Fruit fly (Drosophila melanogaster): ENCODE results near the gene Antp.

Gene Antp

dm6 chr3R:6885182-6885789 lies 113.7 kb downstream of the Antp start:
- TF ChIP-seq CG8478 (optimal IDR thresholded peaks at IDR 0.05) (no peak), CTCF (optimal IDR thresholded peaks at IDR 0.05) (no peak)

DNA sequence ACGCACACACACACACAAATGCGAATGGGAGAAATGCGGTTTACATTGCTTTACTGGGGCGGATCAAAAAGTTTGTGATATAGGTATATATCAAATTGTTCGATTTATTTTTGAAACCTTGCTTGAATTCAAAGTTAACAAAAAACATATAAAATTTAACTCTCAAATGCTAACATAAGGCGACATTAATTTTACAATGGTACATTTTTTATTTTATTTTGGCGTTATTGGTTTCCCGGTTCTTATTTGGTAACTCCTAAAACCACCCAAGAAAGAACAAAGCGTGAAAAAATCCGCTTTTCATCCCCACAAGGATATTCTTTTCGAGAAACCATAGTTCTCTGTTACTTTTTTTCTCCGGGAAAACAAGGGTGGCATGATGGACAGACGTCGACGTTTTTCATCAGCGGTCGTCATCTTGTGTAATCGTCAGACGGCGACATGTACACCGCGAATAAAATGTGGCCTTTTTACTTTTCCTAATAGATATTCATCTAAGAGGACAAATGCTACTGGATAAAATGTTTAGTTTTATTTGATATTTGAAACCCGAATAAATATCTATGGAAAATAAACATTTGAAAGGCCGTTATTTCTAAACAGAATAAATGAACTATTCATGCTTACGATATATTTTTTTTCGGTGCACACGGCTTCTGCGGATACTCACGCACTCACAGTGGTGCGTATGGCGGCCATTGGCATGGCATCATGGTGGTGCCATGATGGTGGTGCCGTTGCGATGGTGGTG lies 117.6 kb downstream of the Antp start:
- no peak for TF ChIP-seq CG8478 (optimal IDR thresholded peaks at IDR 0.05)
- no peak for TF ChIP-seq CTCF (optimal IDR thresholded peaks at IDR 0.05)

DNA sequence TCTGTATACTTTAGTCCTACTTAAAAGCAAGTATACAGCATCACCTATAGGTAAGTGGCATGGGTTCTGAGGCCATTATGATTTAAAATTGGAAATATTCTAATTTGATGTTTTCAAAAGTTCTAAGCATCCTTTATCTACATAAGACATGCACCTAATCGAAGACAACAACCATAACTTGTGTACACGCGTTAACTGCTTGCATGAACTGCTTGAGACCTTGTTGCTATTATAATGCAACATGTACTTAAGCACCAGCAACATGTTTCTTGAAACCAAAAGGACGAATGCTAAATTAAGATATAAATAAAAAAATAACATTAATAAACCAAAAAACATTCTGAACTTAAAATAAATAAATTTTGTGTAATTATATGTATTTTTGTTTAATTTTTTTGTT lies 128.2 kb downstream of the Antp start:
- peak; percentile 89 to 90 for TF ChIP-seq CTCF (optimal IDR thresholded peaks at IDR 0.05)
- no peak for TF ChIP-seq CG8478 (optimal IDR thresholded peaks at IDR 0.05)

DNA sequence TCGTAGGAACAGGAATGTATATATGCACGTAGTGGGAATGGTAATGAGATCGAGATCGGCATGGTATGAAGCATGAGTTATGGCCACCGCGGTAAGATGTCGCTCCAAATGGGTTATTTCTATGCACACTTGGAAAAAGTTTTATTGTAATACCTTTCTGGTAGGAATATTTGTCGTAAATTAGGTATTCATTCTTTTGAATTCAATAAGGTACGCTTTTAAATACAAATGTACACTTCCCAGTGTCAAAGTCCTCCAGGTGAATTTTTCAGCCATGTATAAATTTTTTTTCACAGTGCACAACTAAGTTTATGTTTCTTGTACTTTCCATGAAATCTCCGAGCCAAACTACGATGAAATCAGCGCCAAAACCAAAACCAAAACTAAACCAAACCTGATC lies 129.7 kb downstream of the Antp start:
- TF ChIP-seq CG8478 (optimal IDR thresholded peaks at IDR 0.05) (no peak), CTCF (optimal IDR thresholded peaks at IDR 0.05) (no peak)

dm6 chr3R:6868212-6868611 lies 130.8 kb downstream of the Antp start:
- no peak for TF ChIP-seq CTCF (optimal IDR thresholded peaks at IDR 0.05)
- TF ChIP-seq CG8478 (optimal IDR thresholded peaks at IDR 0.05) = no peak

dm6 chr3R:6863769-6864393 lies 135.1 kb downstream of the Antp start, which contains the start of gene ftz:
Gene ftz (plus strand): TSS chr3R:6864324.
- TF ChIP-seq CTCF (optimal IDR thresholded peaks at IDR 0.05) = no peak
- TF ChIP-seq CG8478 (optimal IDR thresholded peaks at IDR 0.05) = no peak

dm6 chr3R:6862577-6862976 lies 136.5 kb downstream of the Antp start:
- TF ChIP-seq CTCF (optimal IDR thresholded peaks at IDR 0.05) (no peak), CG8478 (optimal IDR thresholded peaks at IDR 0.05) (no peak)

- TF ChIP-seq CTCF (optimal IDR thresholded peaks at IDR 0.05) (no peak), CG8478 (optimal IDR thresholded peaks at IDR 0.05) (no peak)
These were observed 139.0 kb downstream of the Antp start for dm6 chr3R:6860042-6860441.

dm6 chr3R:6858997-6859396 lies 140.0 kb downstream of the Antp start:
- no peak for TF ChIP-seq CG8478 (optimal IDR thresholded peaks at IDR 0.05)
- TF ChIP-seq CTCF (optimal IDR thresholded peaks at IDR 0.05) = no peak

dm6 chr3R:6857425-6857824 lies 141.6 kb downstream of the Antp start:
- TF ChIP-seq CTCF (optimal IDR thresholded peaks at IDR 0.05) = no peak
- no peak for TF ChIP-seq CG8478 (optimal IDR thresholded peaks at IDR 0.05)

dm6 chr3R:6854296-6854695 lies 144.7 kb downstream of the Antp start:
- no peak for TF ChIP-seq CG8478 (optimal IDR thresholded peaks at IDR 0.05)
- peak; percentile 91 to 98 for TF ChIP-seq CTCF (optimal IDR thresholded peaks at IDR 0.05)

dm6 chr3R:6853672-6854071 lies 145.4 kb downstream of the Antp start:
- TF ChIP-seq CTCF (optimal IDR thresholded peaks at IDR 0.05) = no peak
- TF ChIP-seq CG8478 (optimal IDR thresholded peaks at IDR 0.05) = no peak

DNA sequence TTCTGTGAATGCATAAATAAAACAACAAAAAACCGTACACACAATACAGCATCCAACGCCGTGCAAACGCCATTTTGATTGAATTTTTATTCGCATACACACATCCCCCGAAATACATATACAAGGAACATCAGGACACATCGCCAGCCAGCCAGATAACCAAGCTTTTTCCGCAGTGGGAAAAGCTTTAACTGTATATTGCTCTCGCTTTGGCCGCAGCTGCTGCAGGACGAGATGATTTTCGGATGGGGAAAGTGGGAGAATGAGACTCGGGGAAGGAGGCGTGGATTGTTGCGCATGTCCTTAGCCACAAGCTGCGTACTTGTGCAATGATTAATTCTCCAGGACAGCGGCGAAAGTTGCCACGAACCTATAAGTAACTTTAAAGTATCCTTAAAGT lies 146.0 kb downstream of the Antp start:
- no peak for TF ChIP-seq CG8478 (optimal IDR thresholded peaks at IDR 0.05)
- TF ChIP-seq CTCF (optimal IDR thresholded peaks at IDR 0.05) = no peak

DNA sequence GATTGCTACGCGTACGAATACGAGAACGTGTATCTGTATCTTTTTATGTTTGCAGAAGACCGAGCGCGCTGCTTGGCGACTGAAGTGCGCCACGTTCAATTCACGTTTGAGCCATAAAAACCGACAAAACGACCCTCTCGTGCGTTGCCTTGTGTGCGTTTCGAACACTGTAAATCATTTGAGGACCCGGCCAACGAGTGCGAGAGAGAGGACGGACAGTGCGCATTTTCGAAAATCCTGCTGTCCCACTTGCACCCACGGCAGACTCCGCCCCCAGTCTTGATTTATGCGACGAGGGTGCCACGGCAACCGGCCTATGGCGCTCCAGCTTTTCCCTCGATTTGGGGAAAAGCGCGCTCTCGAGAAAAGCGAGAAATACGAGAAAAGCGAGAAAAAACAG lies 149.2 kb downstream of the Antp start, which contains the start of gene Scr:
Scr (minus strand) TSS at position 116 of the 400 bp plus-strand sequence.
- TF ChIP-seq CG8478 (optimal IDR thresholded peaks at IDR 0.05) = no peak
- no peak for TF ChIP-seq CTCF (optimal IDR thresholded peaks at IDR 0.05)

DNA sequence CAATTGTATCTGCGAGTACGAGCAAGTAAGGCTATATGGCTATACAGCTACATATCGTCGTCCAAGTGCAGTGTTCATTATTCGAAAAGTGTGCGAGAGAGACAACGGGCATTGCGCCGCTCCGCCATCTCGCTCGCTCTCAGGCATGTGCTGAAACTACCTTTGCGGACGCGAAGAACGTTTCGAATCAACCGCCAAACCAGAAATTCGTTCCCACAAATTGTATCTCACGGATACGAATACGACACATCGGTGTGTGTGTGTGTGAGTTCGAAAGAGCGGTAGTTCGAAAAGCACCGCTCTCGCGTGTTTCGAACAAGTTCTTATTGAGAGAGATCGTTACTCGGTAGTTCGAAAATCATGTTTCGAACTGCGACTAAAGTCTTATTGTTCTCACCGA lies 150.4 kb downstream of the Antp start:
- no peak for TF ChIP-seq CG8478 (optimal IDR thresholded peaks at IDR 0.05)
- TF ChIP-seq CTCF (optimal IDR thresholded peaks at IDR 0.05) = peak in 1 of 2 experiments; percentile 45

All from S2 (cell line).